Fruit fly (Drosophila melanogaster) whole organism, embryonic: ENCODE data around the gene CG2182.

ENCODE experiments used
- CG1233 ChIP-seq: fragments of 200-800 bp; sonication (Bioruptor generic); optimal IDR thresholded peaks from 4 replicates; lab custom pipeline; 2018; ENCODE audit warnings: missing biosample characterization, mild to moderate bottlenecking, missing genetic modification characterization
- CG14050 ChIP-seq: fragments of 200-800 bp; sonication (Bioruptor generic); IDR thresholded peaks from 3 replicates; pipeline ENCODE4 v1.3.6; 2022; ENCODE audit warnings: missing biosample characterization, missing genetic modification characterization
- CG14441 ChIP-seq: fragments of 200-800 bp; sonication (Bioruptor generic); IDR thresholded peaks from 2 replicates; pipeline ENCODE4 v1.3.6; 2022; ENCODE audit warnings: missing biosample characterization, missing genetic modification characterization
- CG31365 ChIP-seq: fragments of 200-800 bp; sonication (Bioruptor generic); optimal IDR thresholded peaks from 2 replicates; lab custom pipeline; 2018; ENCODE audit warnings: missing biosample characterization, mild to moderate bottlenecking, missing genetic modification characterization
- CG33557 ChIP-seq: fragments of 200-800 bp; sonication (Bioruptor generic); optimal IDR thresholded peaks from 2 replicates; lab custom pipeline; 2019; ENCODE audit warnings: missing biosample characterization, mild to moderate bottlenecking, missing genetic modification characterization, moderate library complexity
- CG3847 ChIP-seq: fragments of 200-800 bp; sonication (Bioruptor generic); IDR thresholded peaks from 2 replicates; pipeline ENCODE4 v1.3.6; 2022; ENCODE audit warnings: missing biosample characterization, missing genetic modification characterization
- E2f2 ChIP-seq: fragments of 200-800 bp; sonication (Bioruptor generic); IDR thresholded peaks from 2 replicates; pipeline ENCODE4 v1.3.6; 2022; ENCODE audit warnings: missing biosample characterization, missing genetic modification characterization
- Taf1 ChIP-seq: fragments of 200-800 bp; sonication (Bioruptor generic); IDR thresholded peaks from 2 replicates; pipeline ENCODE4 v1.3.6; 2022; ENCODE audit warnings: missing biosample characterization, missing genetic modification characterization
- Trl ChIP-seq, 3 experiments: fragments of >200 bp in 2 of 3; fragments of 200-800 bp in 1 of 3; sonication (Bioruptor generic) in 1 of 3; optimal IDR thresholded peaks; 2 replicates in 1 of 3; 3 replicates in 2 of 3; lab custom pipeline; 2016 to 2017; ENCODE audit warnings: missing biosample characterization in 1 of 3, missing genetic modification characterization in 1 of 3

DNA sequence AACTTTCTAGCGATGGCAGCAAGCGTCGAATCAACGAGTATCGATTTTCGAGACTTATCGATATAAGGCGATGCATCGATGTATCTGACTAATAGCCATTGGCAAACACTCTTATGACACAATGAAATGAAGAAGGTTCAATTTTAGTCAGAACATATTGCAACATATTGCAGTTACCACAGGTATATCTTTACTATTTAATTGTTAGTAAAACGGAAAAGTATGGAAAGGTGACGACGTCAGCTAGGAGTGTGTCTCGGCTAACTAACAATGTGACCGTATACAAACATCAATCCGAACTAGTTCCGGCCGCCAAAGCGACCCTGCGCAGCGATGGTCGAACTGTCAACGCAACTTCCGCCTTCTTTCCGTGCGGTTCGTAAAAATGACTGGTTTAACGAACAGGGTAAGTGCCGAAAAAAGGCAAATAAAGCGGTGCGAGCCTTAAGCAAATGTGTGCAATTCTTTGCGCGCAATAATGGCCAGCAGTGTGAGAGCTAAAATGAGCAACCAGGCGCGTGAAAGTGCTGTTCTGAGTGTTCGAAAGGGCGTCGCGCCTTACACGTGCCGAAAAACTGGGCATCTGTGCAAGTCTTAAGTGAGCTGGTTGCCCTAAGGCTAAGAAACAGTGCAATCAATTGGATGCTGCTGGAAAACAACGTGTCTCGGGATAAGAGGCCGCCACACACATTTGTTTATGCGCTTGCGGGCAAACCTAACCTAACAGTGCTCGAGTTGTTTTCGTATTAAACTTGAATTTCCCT is 35.4 kb downstream of the CG2182 start, which contains the start of the genes Dph4, Spec2 and RpL13A:
- no peak for TF ChIP-seq Trl (optimal IDR thresholded peaks at IDR 0.05; lab: Kevin White, UChicago)
- TF ChIP-seq Trl (GFP tag; optimal IDR thresholded peaks at IDR 0.05; lab: Kevin White, UChicago) = peak; percentile 94
- TF ChIP-seq CG14050 (GFP tag; lab: Robert Waterston, UW) = no peak
- peak; percentile 87 for TF ChIP-seq CG31365 (tag; lab: Kevin White, UChicago)
- peak; percentile 91 for TF ChIP-seq CG33557
- TF ChIP-seq Taf1 (GFP tag; lab: Robert Waterston, UW) = no peak
- TF ChIP-seq CG3847 = no peak
- no peak for TF ChIP-seq CG14441 (GFP tag; lab: Robert Waterston, UW)
- TF ChIP-seq E2f2 (GFP tag; lab: Robert Waterston, UW) = no peak
- TF ChIP-seq CG1233 (GFP tag; lab: Kevin White, UChicago) = peak; percentile 96
